Fruit fly (Drosophila melanogaster) whole organism, embryonic: ENCODE measurements around the gene phol.

Source experiments
- BEAF-32 ChIP-seq: fragments of 200-800 bp; sonication (Bioruptor generic); optimal IDR thresholded peaks from 3 replicates; lab custom pipeline; 2017; ENCODE audit warnings: missing biosample characterization, missing genetic modification characterization, mild to moderate bottlenecking, moderate library complexity, missing genetic modification reagents
- C15 ChIP-seq: fragments of 200-800 bp; sonication (Bioruptor generic); IDR thresholded peaks from 3 replicates; pipeline ENCODE4 v1.3.6; 2022; ENCODE audit warnings: missing biosample characterization, missing genetic modification characterization
- CG10543 ChIP-seq: fragments of 200-800 bp; sonication (Bioruptor generic); optimal IDR thresholded peaks from 3 replicates; lab custom pipeline; 2017; ENCODE audit warnings: missing biosample characterization, mild to moderate bottlenecking, missing genetic modification characterization, moderate library complexity
- CG12104 ChIP-seq: fragments of 200-800 bp; sonication (Bioruptor generic); optimal IDR thresholded peaks from 3 replicates; lab custom pipeline; 2016; ENCODE audit warnings: missing biosample characterization, missing genetic modification characterization
- CG12391 ChIP-seq: fragments of 200-800 bp; sonication (Bioruptor generic); optimal IDR thresholded peaks from 3 replicates; lab custom pipeline; 2018; ENCODE audit warnings: missing biosample characterization, mild to moderate bottlenecking, missing genetic modification characterization, moderate library complexity
- CG12659 ChIP-seq: fragments of 200-800 bp; sonication (Bioruptor generic); optimal IDR thresholded peaks from 3 replicates; lab custom pipeline; 2017; ENCODE audit warnings: mild to moderate bottlenecking, missing biosample characterization, missing genetic modification reagents, missing genetic modification characterization
- CG13624 ChIP-seq: fragments of 200-800 bp; sonication (Bioruptor generic); optimal IDR thresholded peaks from 2 replicates; lab custom pipeline; 2016; ENCODE audit warnings: missing biosample characterization, missing genetic modification characterization
- CG13894 ChIP-seq: fragments of 200-800 bp; sonication (Bioruptor generic); optimal IDR thresholded peaks from 3 replicates; lab custom pipeline; 2018; ENCODE audit warnings: missing biosample characterization, mild to moderate bottlenecking, missing genetic modification characterization, moderate library complexity
- CG14014 ChIP-seq: fragments of 200-800 bp; sonication (Bioruptor generic); IDR thresholded peaks from 2 replicates; pipeline ENCODE4 v1.3.6; 2022; ENCODE audit warnings: missing biosample characterization, missing genetic modification characterization
- CG14667 ChIP-seq: fragments of 200-800 bp; sonication (Bioruptor generic); IDR thresholded peaks from 2 replicates; pipeline ENCODE4 v1.3.6; 2022; ENCODE audit warnings: missing biosample characterization, missing genetic modification characterization
- CG14710 ChIP-seq: fragments of 200-800 bp; sonication (Bioruptor generic); optimal IDR thresholded peaks from 3 replicates; lab custom pipeline; 2019; ENCODE audit warnings: missing biosample characterization, mild to moderate bottlenecking, missing genetic modification characterization, moderate library complexity
- CG14965 ChIP-seq: fragments of 200-800 bp; sonication (Bioruptor generic); optimal IDR thresholded peaks from 2 replicates; lab custom pipeline; 2016; ENCODE audit warnings: missing biosample characterization, missing genetic modification characterization, borderline replicate concordance
- CG15601 ChIP-seq: fragments of 200-800 bp; sonication (Bioruptor generic); optimal IDR thresholded peaks from 3 replicates; lab custom pipeline; 2019; ENCODE audit warnings: missing biosample characterization, mild to moderate bottlenecking, missing genetic modification characterization, moderate library complexity
- CG16813 ChIP-seq: fragments of 200-800 bp; sonication (Bioruptor generic); IDR thresholded peaks from 3 replicates; pipeline ENCODE4 v1.3.6; 2022; ENCODE audit warnings: missing biosample characterization, missing genetic modification characterization; ENCODE audit not compliant: partially characterized antibody
- CG4424 ChIP-seq: fragments of 200-800 bp; sonication (Bioruptor generic); optimal IDR thresholded peaks from 3 replicates; lab custom pipeline; 2016; ENCODE audit warnings: missing biosample characterization, missing genetic modification characterization
- CG4617 ChIP-seq: fragments of 200-800 bp; sonication (Bioruptor generic); optimal IDR thresholded peaks from 3 replicates; lab custom pipeline; 2016; ENCODE audit warnings: missing biosample characterization, missing genetic modification characterization, borderline replicate concordance
- CG6854 ChIP-seq: fragments of 200-800 bp; sonication (Bioruptor generic); optimal IDR thresholded peaks from 3 replicates; lab custom pipeline; 2017; ENCODE audit warnings: missing biosample characterization, mild to moderate bottlenecking, missing genetic modification characterization
- CG8924 ChIP-seq: fragments of 200-800 bp; optimal IDR thresholded peaks from 3 replicates; lab custom pipeline; 2019; ENCODE audit warnings: missing biosample characterization, mild to moderate bottlenecking, missing genetic modification characterization, moderate library complexity
- CG9797 ChIP-seq: fragments of 200-800 bp; sonication (Bioruptor generic); optimal IDR thresholded peaks from 3 replicates; lab custom pipeline; 2018; ENCODE audit warnings: missing biosample characterization, mild to moderate bottlenecking, missing genetic modification characterization
- Chrac-16 ChIP-seq: fragments of 200-800 bp; sonication (Bioruptor generic); optimal IDR thresholded peaks from 3 replicates; lab custom pipeline; 2016; ENCODE audit warnings: missing biosample characterization, missing genetic modification characterization
- CrebB ChIP-seq: fragments of 200-800 bp; sonication (Bioruptor generic); optimal IDR thresholded peaks from 3 replicates; lab custom pipeline; 2018; ENCODE audit warnings: missing biosample characterization, mild to moderate bottlenecking, missing genetic modification characterization
- Dll ChIP-seq: fragments of 200-800 bp; sonication (Bioruptor generic); IDR thresholded peaks from 4 replicates; pipeline ENCODE4 v1.3.6; 2022; ENCODE audit warnings: missing biosample characterization, missing genetic modification characterization; ENCODE audit not compliant: partially characterized antibody
- NfI ChIP-seq: fragments of 200-800 bp; sonication (Bioruptor generic); optimal IDR thresholded peaks from 3 replicates; lab custom pipeline; 2018; ENCODE audit warnings: missing biosample characterization, mild to moderate bottlenecking, missing genetic modification characterization, moderate library complexity
- Opbp ChIP-seq: fragments of 200-800 bp; sonication (Bioruptor generic); IDR thresholded peaks from 3 replicates; pipeline ENCODE4 v1.3.6; 2022; ENCODE audit warnings: missing biosample characterization, missing genetic modification characterization; ENCODE audit not compliant: partially characterized antibody
- Ssrp ChIP-seq: fragments of 200-800 bp; sonication (Bioruptor generic); optimal IDR thresholded peaks from 2 replicates; lab custom pipeline; 2018; ENCODE audit warnings: missing biosample characterization, mild to moderate bottlenecking, missing genetic modification characterization, moderate library complexity
- Stat92E ChIP-seq, 3 experiments: fragments of >200 bp in 2 of 3; fragments of 200-800 bp in 1 of 3; sonication (Bioruptor generic) in 1 of 3; optimal IDR thresholded peaks; 2 replicates each; lab custom pipeline; 2017 to 2019; ENCODE audit warnings: missing biosample characterization in 3 of 3, missing genetic modification characterization in 3 of 3, mild to moderate bottlenecking in 1 of 3, moderate library complexity in 1 of 3
- abd-A ChIP-seq: fragments of 200-800 bp; sonication (Bioruptor generic); optimal IDR thresholded peaks from 3 replicates; lab custom pipeline; 2019; ENCODE audit warnings: missing biosample characterization, mild to moderate bottlenecking, missing genetic modification characterization, moderate library complexity
- bowl ChIP-seq: fragments of 200-800 bp; sonication (Bioruptor generic); IDR thresholded peaks from 2 replicates; pipeline ENCODE4 v1.3.6; 2022; ENCODE audit warnings: missing biosample characterization, missing genetic modification characterization
- caup ChIP-seq: fragments of 200-800 bp; sonication (Bioruptor generic); optimal IDR thresholded peaks from 3 replicates; lab custom pipeline; 2017; ENCODE audit warnings: missing biosample characterization, mild to moderate bottlenecking, missing genetic modification characterization, moderate library complexity; ENCODE audit not compliant: severe bottlenecking
- corto ChIP-seq: fragments of 200-800 bp; sonication (Bioruptor generic); optimal IDR thresholded peaks from 2 replicates; lab custom pipeline; 2016; ENCODE audit warnings: missing biosample characterization, mild to moderate bottlenecking, missing genetic modification characterization, moderate library complexity
- crol ChIP-seq: fragments of 200-800 bp; sonication (Bioruptor generic); IDR thresholded peaks from 2 replicates; pipeline ENCODE4 v1.3.6; 2022; ENCODE audit warnings: missing biosample characterization, missing genetic modification characterization
- dm ChIP-seq: fragments of 200-800 bp; sonication (Bioruptor generic); optimal IDR thresholded peaks from 3 replicates; lab custom pipeline; 2016; ENCODE audit warnings: missing biosample characterization, missing genetic modification characterization
- gt ChIP-seq: fragments of 200-800 bp; sonication (Bioruptor generic); IDR thresholded peaks from 2 replicates; pipeline ENCODE4 v1.3.6; 2022; ENCODE audit warnings: missing biosample characterization, missing genetic modification characterization
- hbn ChIP-seq: fragments of 200-800 bp; sonication (Bioruptor generic); IDR thresholded peaks from 2 replicates; pipeline ENCODE4 v1.3.6; 2022; ENCODE audit warnings: missing biosample characterization, missing genetic modification characterization; ENCODE audit not compliant: partially characterized antibody
- ken ChIP-seq: fragments of 200-800 bp; sonication (Bioruptor generic); IDR thresholded peaks from 3 replicates; pipeline ENCODE4 v1.3.6; 2022; ENCODE audit warnings: missing biosample characterization, missing genetic modification characterization
- maf-S ChIP-seq: fragments of 200-800 bp; sonication (Bioruptor generic); optimal IDR thresholded peaks from 2 replicates; lab custom pipeline; 2016; ENCODE audit warnings: missing biosample characterization, missing genetic modification characterization
- mam ChIP-seq: fragments of 200-800 bp; sonication (Bioruptor generic); optimal IDR thresholded peaks from 3 replicates; lab custom pipeline; 2016; ENCODE audit warnings: missing biosample characterization, missing genetic modification characterization
- nerfin-1 ChIP-seq: fragments of 200-800 bp; sonication (Bioruptor generic); optimal IDR thresholded peaks from 3 replicates; lab custom pipeline; 2019; ENCODE audit warnings: missing biosample characterization, mild to moderate bottlenecking, missing genetic modification characterization, moderate library complexity
- oc ChIP-seq: fragments of 200-800 bp; sonication (Bioruptor generic); optimal IDR thresholded peaks from 2 replicates; lab custom pipeline; 2018; ENCODE audit warnings: missing biosample characterization, mild to moderate bottlenecking, missing genetic modification characterization, moderate library complexity
- otp ChIP-seq: fragments of 200-800 bp; sonication (Bioruptor generic); IDR thresholded peaks from 3 replicates; pipeline ENCODE4, ENCODE4 v1.3.6; 2022; ENCODE audit warnings: missing biosample characterization, missing genetic modification characterization
- pnt ChIP-seq: fragments of 200-800 bp; sonication (Bioruptor generic); optimal IDR thresholded peaks from 3 replicates; lab custom pipeline; 2016; ENCODE audit warnings: missing biosample characterization, missing genetic modification characterization
- psq ChIP-seq: fragments of 200-800 bp; sonication (Bioruptor generic); optimal IDR thresholded peaks from 2 replicates; lab custom pipeline; 2017; ENCODE audit warnings: missing biosample characterization, missing genetic modification characterization
- pzg ChIP-seq: fragments of 200-800 bp; sonication (Bioruptor generic); optimal IDR thresholded peaks from 3 replicates; lab custom pipeline; 2018; ENCODE audit warnings: missing biosample characterization, mild to moderate bottlenecking, missing genetic modification characterization, moderate library complexity
- rib ChIP-seq: fragments of 200-800 bp; sonication (Bioruptor generic); IDR thresholded peaks from 2 replicates; pipeline ENCODE4 v1.3.6; 2022; ENCODE audit warnings: missing biosample characterization, missing genetic modification characterization
- row ChIP-seq: fragments of 200-800 bp; sonication (Bioruptor generic); IDR thresholded peaks from 3 replicates; pipeline ENCODE4 v1.3.6; 2022; ENCODE audit warnings: missing biosample characterization, missing genetic modification characterization
- sr ChIP-seq: fragments of 200-800 bp; sonication (Bioruptor generic); IDR thresholded peaks from 3 replicates; pipeline ENCODE4 v1.3.6; 2022; ENCODE audit warnings: missing biosample characterization, missing genetic modification characterization
- tio ChIP-seq: fragments of 200-800 bp; sonication (Bioruptor generic); optimal IDR thresholded peaks from 2 replicates; lab custom pipeline; 2017; ENCODE audit warnings: missing biosample characterization, missing genetic modification characterization, inconsistent platforms
- trh ChIP-seq: fragments of 200-800 bp; sonication (Bioruptor generic); optimal IDR thresholded peaks from 2 replicates; lab custom pipeline; 2016; ENCODE audit warnings: missing biosample characterization, missing genetic modification characterization
- unc-4 ChIP-seq: fragments of 200-800 bp; sonication (Bioruptor generic); IDR thresholded peaks from 2 replicates; pipeline ENCODE4 v1.3.6; 2022; ENCODE audit warnings: missing biosample characterization, missing genetic modification characterization; ENCODE audit not compliant: partially characterized antibody

The phol gene

dm6 chr3L:9487586-9487985 is 31.5 kb upstream of the phol start, which contains the start of gene pall (continued):
- TF ChIP-seq hbn (GFP tag; lab: Robert Waterston, UW) (peak; percentile 33; the same call in 1 of the 2 replicates), pzg (GFP tag; lab: Kevin White, UChicago) (peak; percentile 86), tio (GFP tag; lab: Kevin White, UChicago) (no peak), CG4617 (GFP tag; lab: Kevin White, UChicago) (peak; percentile 77), rib (no peak), nerfin-1 (tag; lab: Kevin White, UChicago) (peak; percentile 88), bowl (GFP tag; lab: Robert Waterston, UW) (no peak), CG15601 (tag; lab: Kevin White, UChicago) (peak; percentile 20), CG16813 (GFP tag; lab: Robert Waterston, UW) (0 out of 3 replicates have a peak, but pooled peaks have one; percentile 16), mam (no peak), sr (no peak), gt (GFP tag; lab: Robert Waterston, UW) (no peak), CG6854 (GFP tag; lab: Kevin White, UChicago) (peak; percentile 13), Stat92E (GFP tag; optimal IDR thresholded peaks at IDR 0.05; lab: Kevin White, UChicago) (peak in 1 of 3 experiments; percentile 56), CG9797 (GFP tag; lab: Kevin White, UChicago) (peak; percentile 76), CG8924 (tag; lab: Kevin White, UChicago) (peak; percentile 38), BEAF-32 (GFP tag; lab: Kevin White, UChicago) (peak; percentile 19), row (GFP tag; lab: Robert Waterston, UW) (peak; percentile 12; the same call in 1 of the 3 replicates), CG12391 (tag; lab: Kevin White, UChicago) (peak; percentile 20), crol (GFP tag; lab: Robert Waterston, UW) (no peak), psq (GFP tag; lab: Kevin White, UChicago) (no peak), NfI (GFP tag; lab: Kevin White, UChicago) (no peak), CG14667 (GFP tag; lab: Robert Waterston, UW) (no peak), CG12659 (GFP tag; lab: Kevin White, UChicago) (peak; percentile 64), unc-4 (GFP tag; lab: Robert Waterston, UW) (peak; percentile 43; the same call in 1 of the 2 replicates), dm (no peak)

dm6 chr3L:9476829-9477228 is 20.7 kb upstream of the phol start, which contains the start of the genes Uch-L5 and Jarid2:
Gene Uch-L5 (minus strand): TSS chr3L:9476965.
Gene Jarid2 (plus strand): TSS chr3L:9477038.
- TF ChIP-seq Ssrp (tag; lab: Kevin White, UChicago) (no peak), otp (GFP tag; lab: Robert Waterston, UW) (no peak), maf-S (GFP tag; lab: Kevin White, UChicago) (peak; percentile 68), Dll (GFP tag; lab: Robert Waterston, UW) (0 out of 4 replicates have a peak, but pooled peaks have one; percentile 24), trh (GFP tag; lab: Kevin White, UChicago) (no peak), corto (GFP tag; lab: Kevin White, UChicago) (no peak), oc (tag; lab: Kevin White, UChicago) (no peak), CG12104 (GFP tag; lab: Kevin White, UChicago) (no peak), CG10543 (GFP tag; lab: Kevin White, UChicago) (peak; percentile 44), CG14710 (tag; lab: Kevin White, UChicago) (peak; percentile 68), Opbp (GFP tag; lab: Robert Waterston, UW) (peak; percentile 69), Chrac-16 (peak; percentile 32), ken (0 out of 3 replicates have a peak, but pooled peaks have one; percentile 47), abd-A (tag; lab: Kevin White, UChicago) (no peak), pnt (peak; percentile 57), CrebB (tag; lab: Kevin White, UChicago) (peak; percentile 58), CG13894 (tag; lab: Kevin White, UChicago) (no peak), CG14014 (GFP tag; lab: Robert Waterston, UW) (no peak), CG4424 (peak; percentile 28), C15 (GFP tag; lab: Robert Waterston, UW) (no peak), CG14965 (GFP tag; lab: Kevin White, UChicago) (no peak), CG13624 (GFP tag; lab: Kevin White, UChicago) (peak; percentile 65), tio (GFP tag; lab: Kevin White, UChicago) (no peak), caup (peak; percentile 37)
